Worm (Caenorhabditis elegans) whole organism, mixed stage, embryonic: ENCODE data around the gene F10E9.7.

Experiments used
- M03D4.4 ChIP-seq: sonication (generic microtip); optimal IDR thresholded peaks from 2 replicates; lab custom pipeline; 2017; ENCODE audit warnings: mild to moderate bottlenecking, missing genetic modification characterization, missing compliant biosample characterization
- bed-3 ChIP-seq: fragments of 200-800 bp; sonication (Bioruptor generic); optimal IDR thresholded peaks from 3 replicates; lab custom pipeline; 2018; ENCODE audit warnings: mild to moderate bottlenecking, missing genetic modification characterization, moderate library complexity, missing compliant biosample characterization
- blmp-1 ChIP-seq: fragments of 150-350 bp; optimal IDR thresholded peaks from 2 replicates; lab custom pipeline; 2014; ENCODE audit warnings: missing biosample characterization, missing genetic modification characterization
- ceh-43 ChIP-seq: fragments of 200-800 bp; sonication (Bioruptor generic); optimal IDR thresholded peaks from 2 replicates; lab custom pipeline; 2018; ENCODE audit warnings: mild to moderate bottlenecking, missing genetic modification characterization, moderate library complexity, missing compliant biosample characterization
- ceh-83 ChIP-seq: fragments of 200-800 bp; sonication (Bioruptor generic); optimal IDR thresholded peaks from 2 replicates; lab custom pipeline; 2018; ENCODE audit warnings: mild to moderate bottlenecking, missing genetic modification characterization, missing compliant biosample characterization
- ces-1 ChIP-seq: fragments of 150-350 bp; optimal IDR thresholded peaks from 2 replicates; lab custom pipeline; 2014; ENCODE audit warnings: missing biosample characterization, missing genetic modification reagents, missing genetic modification characterization
- cnd-1 ChIP-seq: fragments of 200-800 bp; sonication (Bioruptor generic); optimal IDR thresholded peaks from 2 replicates; lab custom pipeline; 2018; ENCODE audit warnings: mild to moderate bottlenecking, missing genetic modification characterization, missing compliant biosample characterization
- flh-1 ChIP-seq: fragments of 200-800 bp; sonication (Bioruptor generic); optimal IDR thresholded peaks from 2 replicates; lab custom pipeline; 2018; ENCODE audit warnings: mild to moderate bottlenecking, missing genetic modification characterization, moderate library complexity, missing compliant biosample characterization
- ham-2 ChIP-seq: fragments of 200-800 bp; sonication (Bioruptor generic); optimal IDR thresholded peaks from 2 replicates; lab custom pipeline; 2018; ENCODE audit warnings: mild to moderate bottlenecking, missing genetic modification characterization, missing compliant biosample characterization
- hlh-1 ChIP-seq: fragments of 150-350 bp; optimal IDR thresholded peaks from 2 replicates; lab custom pipeline; 2014; ENCODE audit warnings: missing biosample characterization, missing genetic modification reagents, missing genetic modification characterization
- lin-13 ChIP-seq: fragments of 150-350 bp; optimal IDR thresholded peaks from 2 replicates; lab custom pipeline; 2014; ENCODE audit warnings: missing biosample characterization, missing genetic modification characterization
- lin-32 ChIP-seq: fragments of 200-800 bp; sonication (Bioruptor generic); optimal IDR thresholded peaks from 2 replicates; lab custom pipeline; 2018; ENCODE audit warnings: mild to moderate bottlenecking, missing genetic modification characterization, missing compliant biosample characterization
- lsy-2 ChIP-seq: fragments of 150-350 bp; optimal IDR thresholded peaks from 2 replicates; lab custom pipeline; 2014; ENCODE audit warnings: missing biosample characterization, missing genetic modification characterization
- mab-5 ChIP-seq: fragments of 150-350 bp; optimal IDR thresholded peaks from 2 replicates; lab custom pipeline; 2014; ENCODE audit warnings: missing biosample characterization, missing genetic modification characterization
- mls-2 ChIP-seq: sonication (generic microtip); optimal IDR thresholded peaks from 2 replicates; lab custom pipeline; 2016; ENCODE audit warnings: mild to moderate bottlenecking, missing genetic modification characterization, moderate library complexity, missing compliant biosample characterization
- nhr-12 ChIP-seq: fragments of 150-350 bp; optimal IDR thresholded peaks from 2 replicates; lab custom pipeline; 2014; ENCODE audit warnings: missing biosample characterization, missing genetic modification characterization
- nhr-2 ChIP-seq: fragments of 150-350 bp; optimal IDR thresholded peaks from 2 replicates; lab custom pipeline; 2014; ENCODE audit warnings: missing biosample characterization, missing genetic modification characterization
- nhr-237 ChIP-seq: fragments of 150-350 bp; optimal IDR thresholded peaks from 2 replicates; lab custom pipeline; 2014; ENCODE audit warnings: missing biosample characterization, missing genetic modification characterization
- nhr-76 ChIP-seq: sonication (generic microtip); optimal IDR thresholded peaks from 2 replicates; lab custom pipeline; 2017; ENCODE audit warnings: missing biosample characterization, missing genetic modification characterization
- pha-4 ChIP-seq: fragments of 150-350 bp; optimal IDR thresholded peaks from 2 replicates; lab custom pipeline; 2018; ENCODE audit warnings: missing biosample characterization, missing genetic modification reagents, missing genetic modification characterization
- sem-2 ChIP-seq: fragments of 200-800 bp; sonication (Bioruptor generic); optimal IDR thresholded peaks from 2 replicates; lab custom pipeline; 2018; ENCODE audit warnings: mild to moderate bottlenecking, missing genetic modification characterization, missing compliant biosample characterization
- snpc-4 ChIP-seq: fragments of 150-350 bp; optimal IDR thresholded peaks from 2 replicates; lab custom pipeline; 2014; ENCODE audit warnings: missing biosample characterization, missing genetic modification characterization
- sptf-1 ChIP-seq: sonication (generic microtip); optimal IDR thresholded peaks from 2 replicates; lab custom pipeline; 2017; ENCODE audit warnings: mild to moderate bottlenecking, missing genetic modification characterization, moderate library complexity, missing compliant biosample characterization
- tbx-8 ChIP-seq: fragments of 200-800 bp; sonication (Bioruptor generic); optimal IDR thresholded peaks from 2 replicates; lab custom pipeline; 2018; ENCODE audit warnings: mild to moderate bottlenecking, missing genetic modification characterization, moderate library complexity, missing compliant biosample characterization
- unc-120 ChIP-seq: sonication (generic microtip); optimal IDR thresholded peaks from 2 replicates; lab custom pipeline; 2017; ENCODE audit warnings: missing genetic modification characterization, missing compliant biosample characterization; ENCODE audit not compliant: poor library complexity, severe bottlenecking
- unc-39 ChIP-seq: fragments of 150-350 bp; optimal IDR thresholded peaks from 2 replicates; lab custom pipeline; 2014; ENCODE audit warnings: missing biosample characterization, missing genetic modification characterization
- unc-62 ChIP-seq: fragments of 150-350 bp; optimal IDR thresholded peaks from 2 replicates; lab custom pipeline; 2014; ENCODE audit warnings: missing biosample characterization, missing genetic modification reagents, missing genetic modification characterization
- zip-8 ChIP-seq: fragments of 150-350 bp; optimal IDR thresholded peaks from 2 replicates; lab custom pipeline; 2014; ENCODE audit warnings: missing biosample characterization, missing genetic modification characterization
- ztf-11 ChIP-seq: fragments of 150-350 bp; optimal IDR thresholded peaks from 2 replicates; lab custom pipeline; 2014; ENCODE audit warnings: missing biosample characterization, missing genetic modification characterization

The F10E9.7 gene

ce11 chrIII:8305304-8305703, 1.9 kb downstream of the F10E9.7 start:
- TF ChIP-seq mab-5 (no peak), mls-2 (tag; lab: Kevin White, UChicago) (no peak), nhr-76 (tag; lab: Kevin White, UChicago) (no peak), lin-32 (GFP tag; lab: Kevin White, UChicago) (no peak), nhr-12 (tag; lab: Kevin White, UChicago) (no peak), tbx-8 (GFP tag; lab: Kevin White, UChicago) (no peak), sptf-1 (tag; lab: Kevin White, UChicago) (no peak), ces-1 (GFP tag; lab: Kevin White, UChicago) (no peak), unc-62 (GFP tag; lab: Kevin White, UChicago) (no peak), pha-4 (tag; lab: Kevin White, UChicago) (no peak), flh-1 (no peak), lsy-2 (tag; lab: Kevin White, UChicago) (no peak), sem-2 (GFP tag; lab: Kevin White, UChicago) (no peak), ceh-83 (GFP tag; lab: Kevin White, UChicago) (no peak), cnd-1 (no peak), unc-120 (tag; lab: Kevin White, UChicago) (no peak), nhr-2 (tag; lab: Kevin White, UChicago) (no peak)

ce11 chrIII:8303440-8303839, 3.8 kb downstream of the F10E9.7 start:
- no peak for TF ChIP-seq snpc-4 (tag; lab: Kevin White, UChicago)
- no peak for TF ChIP-seq nhr-237 (tag; lab: Kevin White, UChicago)
- TF ChIP-seq zip-8 (tag; lab: Kevin White, UChicago), result peak; percentile 95

- TF ChIP-seq pha-4 (tag; lab: Kevin White, UChicago) (peak; percentile 27), mls-2 (tag; lab: Kevin White, UChicago) (peak; percentile 15), nhr-12 (tag; lab: Kevin White, UChicago) (no peak), lin-13 (tag; lab: Kevin White, UChicago) (no peak), ham-2 (GFP tag; lab: Kevin White, UChicago) (no peak), ces-1 (GFP tag; lab: Kevin White, UChicago) (peak; percentile 54), bed-3 (GFP tag; lab: Kevin White, UChicago) (no peak), ceh-83 (GFP tag; lab: Kevin White, UChicago) (peak; percentile 65), cnd-1 (peak; percentile 8)
Observed at ce11 chrIII:8300860-8301396, 6.3 kb downstream of the F10E9.7 start.

- TF ChIP-seq nhr-237 (tag; lab: Kevin White, UChicago) (no peak), nhr-2 (tag; lab: Kevin White, UChicago) (no peak), ceh-43 (GFP tag; lab: Kevin White, UChicago) (no peak), M03D4.4 (tag; lab: Kevin White, UChicago) (no peak), snpc-4 (tag; lab: Kevin White, UChicago) (no peak), lin-13 (tag; lab: Kevin White, UChicago) (no peak), hlh-1 (no peak), ztf-11 (tag; lab: Kevin White, UChicago) (no peak)
Observed at ce11 chrIII:8299734-8300133, 7.5 kb downstream of the F10E9.7 start.

- TF ChIP-seq unc-62 (GFP tag; lab: Kevin White, UChicago), result peak; percentile 84
- TF ChIP-seq unc-120 (tag; lab: Kevin White, UChicago), result peak; percentile 37
- peak; percentile 58 for TF ChIP-seq ces-1 (GFP tag; lab: Kevin White, UChicago)
- no peak for TF ChIP-seq unc-39 (tag; lab: Kevin White, UChicago)
- TF ChIP-seq hlh-1, result peak; percentile 97
- no peak for TF ChIP-seq blmp-1
- no peak for TF ChIP-seq pha-4 (tag; lab: Kevin White, UChicago)
Observed at ce11 chrIII:8299078-8299587, 8.1 kb downstream of the F10E9.7 start.
